Worm (Caenorhabditis elegans): ENCODE results near the gene Y6G8.8.

- TF ChIP-seq him-1 (tag; optimal IDR thresholded peaks at IDR 0.05) (no peak), W03F9.2 (tag; optimal IDR thresholded peaks at IDR 0.05) (no peak), dao-5 (tag; optimal IDR thresholded peaks at IDR 0.05) (no peak)
Measured at ce11 chrV:17664367-17664766, 44.0 kb downstream of the Y6G8.8 start.

Data from whole organism, L4/young adult.